Fruit fly (Drosophila melanogaster) whole organism, embryonic: ENCODE data around the gene PhKgamma.

ENCODE experiments used
- ATbp ChIP-seq: fragments of 200-800 bp; sonication (Bioruptor generic); optimal IDR thresholded peaks from 2 replicates; lab custom pipeline; 2017; ENCODE audit warnings: missing biosample characterization, mild to moderate bottlenecking, missing genetic modification characterization, missing genetic modification reagents
- Antp ChIP-seq: fragments of 200-800 bp; sonication (Bioruptor generic); optimal IDR thresholded peaks from 3 replicates; lab custom pipeline; 2016; ENCODE audit warnings: missing biosample characterization, missing genetic modification characterization
- Atf3 ChIP-seq: fragments of 200-800 bp; sonication (Bioruptor generic); optimal IDR thresholded peaks from 3 replicates; lab custom pipeline; 2016; ENCODE audit warnings: missing biosample characterization, missing genetic modification characterization
- Bgb ChIP-seq: fragments of 200-800 bp; sonication (Bioruptor generic); IDR thresholded peaks from 2 replicates; pipeline ENCODE4 v1.3.6; 2022; ENCODE audit warnings: missing biosample characterization, missing genetic modification characterization; ENCODE audit not compliant: partially characterized antibody
- CG10321 ChIP-seq: fragments of 200-800 bp; sonication (Bioruptor generic); IDR thresholded peaks from 2 replicates; pipeline ENCODE4 v1.3.6; 2022; ENCODE audit warnings: missing biosample characterization, missing genetic modification characterization
- CG10543 ChIP-seq: fragments of 200-800 bp; sonication (Bioruptor generic); optimal IDR thresholded peaks from 3 replicates; lab custom pipeline; 2017; ENCODE audit warnings: missing biosample characterization, mild to moderate bottlenecking, missing genetic modification characterization, moderate library complexity
- CG11085 ChIP-seq: fragments of 200-800 bp; sonication (Bioruptor generic); IDR thresholded peaks from 2 replicates; pipeline ENCODE4 v1.3.6; 2022; ENCODE audit warnings: missing biosample characterization, missing genetic modification characterization
- CG11093 ChIP-seq: fragments of 200-800 bp; sonication (Bioruptor generic); IDR thresholded peaks from 3 replicates; pipeline ENCODE4 v1.3.6; 2022; ENCODE audit warnings: missing biosample characterization, missing genetic modification characterization
- CG11560 ChIP-seq: fragments of 200-800 bp; sonication (Bioruptor generic); IDR thresholded peaks from 3 replicates; pipeline ENCODE4 v1.3.6; 2022; ENCODE audit warnings: missing biosample characterization, missing genetic modification characterization
- CG12219 ChIP-seq: fragments of 200-800 bp; sonication (Bioruptor generic); optimal IDR thresholded peaks from 3 replicates; lab custom pipeline; 2018; ENCODE audit warnings: missing biosample characterization, mild to moderate bottlenecking, missing genetic modification characterization
- CG13624 ChIP-seq: fragments of 200-800 bp; sonication (Bioruptor generic); optimal IDR thresholded peaks from 2 replicates; lab custom pipeline; 2016; ENCODE audit warnings: missing biosample characterization, missing genetic modification characterization
- CG14667 ChIP-seq: fragments of 200-800 bp; sonication (Bioruptor generic); IDR thresholded peaks from 2 replicates; pipeline ENCODE4 v1.3.6; 2022; ENCODE audit warnings: missing biosample characterization, missing genetic modification characterization
- CG2129 ChIP-seq: fragments of 200-800 bp; sonication (Bioruptor generic); IDR thresholded peaks from 2 replicates; pipeline ENCODE4 v1.3.6; 2022; ENCODE audit warnings: missing biosample characterization, missing genetic modification characterization; ENCODE audit not compliant: partially characterized antibody
- CG30431 ChIP-seq: fragments of 200-800 bp; sonication (Bioruptor generic); optimal IDR thresholded peaks from 2 replicates; lab custom pipeline; 2017; ENCODE audit warnings: missing biosample characterization, missing genetic modification characterization
- CG3065 ChIP-seq: fragments of 200-800 bp; sonication (Bioruptor generic); optimal IDR thresholded peaks from 2 replicates; lab custom pipeline; 2016; ENCODE audit warnings: missing biosample characterization, missing genetic modification characterization
- CG4404 ChIP-seq: fragments of 200-800 bp; sonication (Bioruptor generic); IDR thresholded peaks from 2 replicates; pipeline ENCODE4 v1.3.6; 2022; ENCODE audit warnings: missing biosample characterization, missing genetic modification characterization
- CG4424 ChIP-seq: fragments of 200-800 bp; sonication (Bioruptor generic); optimal IDR thresholded peaks from 3 replicates; lab custom pipeline; 2016; ENCODE audit warnings: missing biosample characterization, missing genetic modification characterization
- CG8281 ChIP-seq: fragments of 200-800 bp; sonication (Bioruptor generic); optimal IDR thresholded peaks from 2 replicates; lab custom pipeline; 2018; ENCODE audit warnings: missing biosample characterization, mild to moderate bottlenecking, missing genetic modification characterization, moderate library complexity
- CG9817 ChIP-seq: fragments of 200-800 bp; sonication (Bioruptor generic); optimal IDR thresholded peaks from 2 replicates; lab custom pipeline; 2018; ENCODE audit warnings: missing biosample characterization, mild to moderate bottlenecking, missing genetic modification characterization, moderate library complexity
- Camta ChIP-seq: fragments of 200-800 bp; sonication (Bioruptor generic); optimal IDR thresholded peaks from 2 replicates; lab custom pipeline; 2016; ENCODE audit warnings: missing biosample characterization, missing genetic modification characterization
- Elba2 ChIP-seq: fragments of 200-800 bp; sonication (Bioruptor generic); optimal IDR thresholded peaks from 3 replicates; lab custom pipeline; 2016; ENCODE audit warnings: missing biosample characterization, missing genetic modification characterization
- Fer1 ChIP-seq: fragments of 200-800 bp; sonication (Bioruptor generic); optimal IDR thresholded peaks from 2 replicates; lab custom pipeline; 2017; ENCODE audit warnings: missing biosample characterization, mild to moderate bottlenecking, missing genetic modification characterization
- Fer3 ChIP-seq: fragments of 200-800 bp; sonication (Bioruptor generic); optimal IDR thresholded peaks from 2 replicates; lab custom pipeline; 2018; ENCODE audit warnings: missing biosample characterization, mild to moderate bottlenecking, missing genetic modification characterization, moderate library complexity
- GATAe ChIP-seq: fragments of 200-800 bp; sonication (Bioruptor generic); conservative IDR thresholded peaks from 2 replicates; pipeline ENCODE4 v1.3.6; 2022; ENCODE audit warnings: missing biosample characterization, missing genetic modification characterization
- Gsc ChIP-seq: fragments of 200-800 bp; sonication (Bioruptor generic); IDR thresholded peaks from 2 replicates; pipeline ENCODE4 v1.3.6; 2022; ENCODE audit warnings: missing biosample characterization, missing genetic modification characterization
- Gug ChIP-seq: fragments of 200-800 bp; sonication (Bioruptor generic); IDR thresholded peaks from 4 replicates; pipeline ENCODE4 v1.3.6; 2022; ENCODE audit warnings: missing biosample characterization, missing genetic modification characterization
- Lhr ChIP-seq: fragments of 200-800 bp; sonication (Bioruptor generic); optimal IDR thresholded peaks from 3 replicates; lab custom pipeline; 2017; ENCODE audit warnings: mild to moderate bottlenecking, missing biosample characterization, missing genetic modification reagents, missing genetic modification characterization
- Lim3 ChIP-seq: fragments of 200-800 bp; sonication (Bioruptor generic); IDR thresholded peaks from 2 replicates; pipeline ENCODE4 v1.3.6; 2022; ENCODE audit warnings: missing biosample characterization, missing genetic modification characterization
- MESR4 ChIP-seq: fragments of 200-800 bp; sonication (Bioruptor generic); optimal IDR thresholded peaks from 2 replicates; lab custom pipeline; 2018; ENCODE audit warnings: missing biosample characterization, mild to moderate bottlenecking, missing genetic modification characterization, moderate library complexity
- PHDP ChIP-seq: fragments of 200-800 bp; sonication (Bioruptor generic); optimal IDR thresholded peaks from 3 replicates; lab custom pipeline; 2018; ENCODE audit warnings: missing biosample characterization, mild to moderate bottlenecking, missing genetic modification characterization, moderate library complexity
- Taf1 ChIP-seq: fragments of 200-800 bp; sonication (Bioruptor generic); IDR thresholded peaks from 2 replicates; pipeline ENCODE4 v1.3.6; 2022; ENCODE audit warnings: missing biosample characterization, missing genetic modification characterization
- Xrp1 ChIP-seq: fragments of 200-800 bp; sonication (Bioruptor generic); IDR thresholded peaks from 2 replicates; pipeline ENCODE4 v1.3.6; 2022; ENCODE audit warnings: missing biosample characterization, missing genetic modification characterization
- ara ChIP-seq: fragments of 200-800 bp; sonication (Bioruptor generic); IDR thresholded peaks from 2 replicates; pipeline ENCODE4 v1.3.6; 2022; ENCODE audit warnings: missing biosample characterization, missing genetic modification characterization
- ash1 ChIP-seq: fragments of 200-800 bp; sonication (Bioruptor generic); optimal IDR thresholded peaks from 2 replicates; lab custom pipeline; 2018; ENCODE audit warnings: missing biosample characterization, mild to moderate bottlenecking, missing genetic modification characterization
- cato ChIP-seq: fragments of 200-800 bp; sonication (Bioruptor generic); optimal IDR thresholded peaks from 2 replicates; lab custom pipeline; 2016; ENCODE audit warnings: missing biosample characterization, missing genetic modification characterization, borderline replicate concordance
- chn ChIP-seq: fragments of 200-800 bp; sonication (Bioruptor generic); optimal IDR thresholded peaks from 2 replicates; lab custom pipeline; 2016; ENCODE audit warnings: missing biosample characterization, missing genetic modification characterization
- cwo ChIP-seq: fragments of 200-800 bp; sonication (Bioruptor generic); optimal IDR thresholded peaks from 3 replicates; lab custom pipeline; 2017; ENCODE audit warnings: missing biosample characterization, missing genetic modification characterization, mild to moderate bottlenecking, moderate library complexity, missing genetic modification reagents
- dpn ChIP-seq, 2 experiments: fragments of 200-800 bp; sonication (Bioruptor generic); optimal IDR thresholded peaks; 3 replicates each; lab custom pipeline; 2016; ENCODE audit warnings: missing biosample characterization in 2 of 2, missing genetic modification characterization in 2 of 2
- insv ChIP-seq, 2 experiments: fragments of 200-800 bp; sonication (Bioruptor generic); optimal IDR thresholded peaks; 3 replicates each; lab custom pipeline; 2016 to 2018; ENCODE audit warnings: missing biosample characterization in 2 of 2, missing genetic modification characterization in 2 of 2
- kay ChIP-seq: fragments of 200-800 bp; sonication (Bioruptor generic); optimal IDR thresholded peaks from 2 replicates; lab custom pipeline; 2016; ENCODE audit warnings: missing biosample characterization, missing genetic modification characterization
- lmd ChIP-seq: fragments of 200-800 bp; sonication (Bioruptor generic); IDR thresholded peaks from 2 replicates; pipeline ENCODE4 v1.3.6; 2022; ENCODE audit warnings: missing biosample characterization, missing genetic modification characterization
- mirr ChIP-seq: fragments of 200-800 bp; sonication (Bioruptor generic); optimal IDR thresholded peaks from 3 replicates; lab custom pipeline; 2018; ENCODE audit warnings: missing biosample characterization, mild to moderate bottlenecking, missing genetic modification characterization
- nau ChIP-seq: fragments of 200-800 bp; sonication (Bioruptor generic); optimal IDR thresholded peaks from 3 replicates; lab custom pipeline; 2017; ENCODE audit warnings: missing biosample characterization, mild to moderate bottlenecking, missing genetic modification characterization, missing genetic modification reagents
- ranshi ChIP-seq: fragments of 200-800 bp; sonication (Bioruptor generic); IDR thresholded peaks from 2 replicates; pipeline ENCODE4 v1.3.6; 2022; ENCODE audit warnings: missing biosample characterization, missing genetic modification characterization
- ro ChIP-seq: fragments of 200-800 bp; sonication (Bioruptor generic); IDR thresholded peaks from 2 replicates; pipeline ENCODE4 v1.3.6; 2022; ENCODE audit warnings: missing biosample characterization, missing genetic modification characterization
- sens ChIP-seq: fragments of 200-800 bp; sonication (Bioruptor generic); peaks from one replicate; lab custom pipeline; 2016; ENCODE audit warnings: missing biosample characterization, missing genetic modification characterization
- trem ChIP-seq: fragments of 200-800 bp; optimal IDR thresholded peaks from 3 replicates; lab custom pipeline; 2019; ENCODE audit warnings: missing biosample characterization, mild to moderate bottlenecking, missing genetic modification characterization, moderate library complexity
- tx ChIP-seq: fragments of 200-800 bp; sonication (Bioruptor generic); optimal IDR thresholded peaks from 2 replicates; lab custom pipeline; 2016; ENCODE audit warnings: missing biosample characterization, missing genetic modification characterization
- unc-4 ChIP-seq: fragments of 200-800 bp; sonication (Bioruptor generic); IDR thresholded peaks from 2 replicates; pipeline ENCODE4 v1.3.6; 2022; ENCODE audit warnings: missing biosample characterization, missing genetic modification characterization; ENCODE audit not compliant: partially characterized antibody
- vnd ChIP-seq: fragments of 200-800 bp; sonication (Bioruptor generic); IDR thresholded peaks from 3 replicates; pipeline ENCODE4 v1.3.6; 2022; ENCODE audit warnings: missing biosample characterization, missing genetic modification characterization; ENCODE audit not compliant: partially characterized antibody
- z ChIP-seq: fragments of 200-800 bp; sonication (Bioruptor generic); IDR thresholded peaks from 3 replicates; pipeline ENCODE4 v1.3.6; 2022; ENCODE audit warnings: missing biosample characterization, missing genetic modification characterization

Gene PhKgamma

dm6 chrX:11720138-11720537 lies 25.2 kb downstream of the PhKgamma start, which contains the start of gene Tango10 (continued):
- TF ChIP-seq nau: no peak
- no peak for TF ChIP-seq ash1 (GFP tag; lab: Kevin White, UChicago)
- no peak for TF ChIP-seq CG10321
- TF ChIP-seq Fer1: peak; percentile 57
- TF ChIP-seq cato (GFP tag; lab: Kevin White, UChicago): no peak
- TF ChIP-seq unc-4 (GFP tag; lab: Robert Waterston, UW): peak; percentile 84
- TF ChIP-seq ro (GFP tag; lab: Robert Waterston, UW): no peak
- no peak for TF ChIP-seq CG8281 (tag; lab: Kevin White, UChicago)
- TF ChIP-seq CG10543 (GFP tag; lab: Kevin White, UChicago): no peak
- peak; percentile 31 for TF ChIP-seq CG4424
- peak; percentile 51 to 58 for TF ChIP-seq dpn (GFP tag; optimal IDR thresholded peaks at IDR 0.05; lab: Kevin White, UChicago)
- TF ChIP-seq Lhr (GFP tag; lab: Kevin White, UChicago): peak; percentile 2
- TF ChIP-seq trem (tag; lab: Kevin White, UChicago): peak; percentile 64
- no peak for TF ChIP-seq Lim3
- TF ChIP-seq Elba2 (GFP tag; lab: Kevin White, UChicago): no peak
- TF ChIP-seq CG2129: peak; percentile 59
- peak; percentile 39 for TF ChIP-seq CG13624 (GFP tag; lab: Kevin White, UChicago)
- peak; percentile 20 for TF ChIP-seq Fer3 (tag; lab: Kevin White, UChicago)
- peak; percentile 84 for TF ChIP-seq Bgb (GFP tag; lab: Robert Waterston, UW)
- no peak for TF ChIP-seq Gsc (GFP tag; lab: Robert Waterston, UW)
- peak in 1 of 2 experiments; percentile 8 for TF ChIP-seq insv (GFP tag; optimal IDR thresholded peaks at IDR 0.05; lab: Kevin White, UChicago)
- TF ChIP-seq CG12219 (GFP tag; lab: Kevin White, UChicago): peak; percentile 18
- peak; percentile 20 for TF ChIP-seq kay
- no peak for TF ChIP-seq ATbp (GFP tag; lab: Kevin White, UChicago)
- 0 out of 2 replicates have a peak, but pooled peaks have one; percentile 13 for TF ChIP-seq Taf1 (GFP tag; lab: Robert Waterston, UW)
- no peak for TF ChIP-seq CG11560 (tag; lab: Robert Waterston, UW)
- peak; percentile 23 for TF ChIP-seq chn (GFP tag; lab: Kevin White, UChicago)
- no peak for TF ChIP-seq CG30431
- no peak; the same call in 3 of the 4 replicates for TF ChIP-seq Gug (GFP tag; lab: Robert Waterston, UW)
- peak; percentile 52 for TF ChIP-seq Camta (GFP tag; lab: Kevin White, UChicago)
- TF ChIP-seq CG11085 (GFP tag; lab: Robert Waterston, UW): no peak
- peak; percentile 38 for TF ChIP-seq Antp
- TF ChIP-seq Atf3 (GFP tag; lab: Kevin White, UChicago): no peak
- no peak for TF ChIP-seq CG3065 (GFP tag; lab: Kevin White, UChicago)
- peak; percentile 18; the same call in 1 of the 2 replicates for TF ChIP-seq ara (GFP tag; lab: Robert Waterston, UW)
- TF ChIP-seq lmd: peak; percentile 61
- TF ChIP-seq PHDP (tag; lab: Kevin White, UChicago): peak; percentile 54
- TF ChIP-seq tx (GFP tag; lab: Kevin White, UChicago): peak; percentile 18
- TF ChIP-seq z (GFP tag; lab: Robert Waterston, UW): no peak
- TF ChIP-seq CG14667 (GFP tag; lab: Robert Waterston, UW): no peak
- TF ChIP-seq CG4404 (GFP tag; lab: Robert Waterston, UW): peak; percentile 66
- peak; percentile 87 for TF ChIP-seq sens (GFP tag; lab: Kevin White, UChicago)
- TF ChIP-seq cwo: no peak
- TF ChIP-seq ranshi (GFP tag; lab: Robert Waterston, UW): peak; percentile 50; the same call in 1 of the 2 replicates
- TF ChIP-seq mirr (GFP tag; lab: Kevin White, UChicago): no peak
- peak; percentile 78 for TF ChIP-seq vnd (GFP tag; lab: Robert Waterston, UW)
- peak; percentile 69 for TF ChIP-seq MESR4
- peak; percentile 43 for TF ChIP-seq CG9817 (tag; lab: Kevin White, UChicago)
- TF ChIP-seq Xrp1 (GFP tag; lab: Robert Waterston, UW): peak; percentile 56; the same call in 1 of the 2 replicates
- TF ChIP-seq GATAe: no peak
- no peak for TF ChIP-seq CG11093
